Worm (Caenorhabditis elegans) whole organism, L1 larva: Measurements from ENCODE around the gene C23H3.2.
A peak's percentile ranks its signal among the peaks of the same experiment; 100 is the strongest.

Experiments
- C16A3.4 ChIP-seq: fragments of 150-350 bp; optimal IDR thresholded peaks from 2 replicates; lab custom pipeline; 2014; ENCODE audit warnings: missing biosample characterization, missing genetic modification characterization
- C34B4.2 ChIP-seq: sonication (generic microtip); optimal IDR thresholded peaks from 2 replicates; lab custom pipeline; 2017; ENCODE audit warnings: mild to moderate bottlenecking, missing genetic modification characterization, missing compliant biosample characterization
- aly-2 ChIP-seq: fragments of 150-350 bp; optimal IDR thresholded peaks from 2 replicates; lab custom pipeline; 2014; ENCODE audit warnings: missing biosample characterization, missing genetic modification characterization
- blmp-1 ChIP-seq: fragments of 150-350 bp; optimal IDR thresholded peaks from 2 replicates; lab custom pipeline; 2014; ENCODE audit warnings: missing biosample characterization, missing genetic modification characterization
- ceh-8 ChIP-seq: fragments of 200-800 bp; sonication (Bioruptor generic); optimal IDR thresholded peaks from 2 replicates; lab custom pipeline; 2018; ENCODE audit warnings: mild to moderate bottlenecking, missing genetic modification characterization, moderate library complexity, missing compliant biosample characterization
- ceh-82 ChIP-seq, 3 experiments: fragments of 150-350 bp in 1 of 3; sonication (generic microtip) in 2 of 3; optimal IDR thresholded peaks; 2 replicates each; lab custom pipeline; 2014 to 2017; ENCODE audit warnings: missing biosample characterization in 3 of 3, missing genetic modification characterization in 3 of 3
- ceh-88 ChIP-seq: fragments of 200-800 bp; sonication (Bioruptor generic); IDR thresholded peaks from 2 replicates; pipeline ENCODE4 v1.3.6; 2022; ENCODE audit warnings: missing genetic modification characterization, missing compliant biosample characterization
- dpl-1 ChIP-seq, 3 experiments: fragments of 150-350 bp in 2 of 3; sonication (generic microtip) in 1 of 3; optimal IDR thresholded peaks; 2 replicates each; lab custom pipeline; 2014 to 2017; ENCODE audit warnings: missing biosample characterization in 3 of 3, missing genetic modification characterization in 3 of 3, missing genetic modification reagents in 3 of 3
- efl-1 ChIP-seq, 4 experiments: fragments of 150-350 bp; optimal IDR thresholded peaks in 3 of 4; peaks in 1 of 4; 1 replicate in 1 of 4; 2 replicates in 3 of 4; lab custom pipeline; 2014; ENCODE audit warnings: missing biosample characterization in 2 of 4, missing genetic modification characterization in 2 of 4, missing genetic modification reagents in 2 of 4
- egl-13 ChIP-seq: sonication (generic microtip); optimal IDR thresholded peaks from 2 replicates; lab custom pipeline; 2016; ENCODE audit warnings: missing genotype, missing genetic modification reagents, missing genetic modification characterization, missing compliant biosample characterization
- elt-2 ChIP-seq: sonication (generic microtip); optimal IDR thresholded peaks from 2 replicates; lab custom pipeline; 2016; ENCODE audit warnings: missing genetic modification characterization, mild to moderate bottlenecking, inconsistent platforms, missing compliant biosample characterization, missing genetic modification reagents
- elt-3 ChIP-seq, 6 experiments: fragments of 150-350 bp in 1 of 6; sonication (generic microtip); optimal IDR thresholded peaks; 2 replicates each; lab custom pipeline; 2017 to 2018; ENCODE audit warnings: missing biosample characterization in 6 of 6, missing genetic modification characterization in 6 of 6, inconsistent platforms in 1 of 6
- fkh-10 ChIP-seq: sonication (generic microtip); optimal IDR thresholded peaks from 2 replicates; lab custom pipeline; 2017; ENCODE audit warnings: missing biosample characterization, missing genetic modification reagents, missing genetic modification characterization
- fkh-8 ChIP-seq: sonication (generic microtip); optimal IDR thresholded peaks from 2 replicates; lab custom pipeline; 2016; ENCODE audit warnings: mild to moderate bottlenecking, missing genetic modification characterization, missing compliant biosample characterization
- hlh-4 ChIP-seq: sonication (generic microtip); optimal IDR thresholded peaks from 2 replicates; lab custom pipeline; 2016; ENCODE audit warnings: mild to moderate bottlenecking, missing genetic modification characterization, missing compliant biosample characterization
- hpl-2 ChIP-seq: fragments of 150-350 bp; optimal IDR thresholded peaks from 2 replicates; lab custom pipeline; 2014; ENCODE audit warnings: missing biosample characterization, missing genetic modification reagents, missing genetic modification characterization
- irx-1 ChIP-seq: sonication (generic microtip); optimal IDR thresholded peaks from 2 replicates; lab custom pipeline; 2016; ENCODE audit warnings: missing genetic modification characterization, missing compliant biosample characterization
- isw-1 ChIP-seq: fragments of 200-800 bp; sonication (Bioruptor generic); IDR thresholded peaks from 2 replicates; pipeline ENCODE4 v1.3.6; 2022; ENCODE audit warnings: missing genetic modification characterization, missing compliant biosample characterization
- jun-1 ChIP-seq: fragments of 150-350 bp; optimal IDR thresholded peaks from 2 replicates; lab custom pipeline; 2014; ENCODE audit warnings: missing biosample characterization, missing genetic modification reagents, missing genetic modification characterization
- lin-13 ChIP-seq: fragments of 150-350 bp; optimal IDR thresholded peaks from 2 replicates; lab custom pipeline; 2014; ENCODE audit warnings: missing biosample characterization, missing genetic modification reagents, missing genetic modification characterization
- lin-35 ChIP-seq, 2 experiments: fragments of 150-350 bp; optimal IDR thresholded peaks; 2 replicates each; lab custom pipeline; 2014; ENCODE audit warnings: missing biosample characterization in 2 of 2, missing genetic modification characterization in 2 of 2, missing genetic modification reagents in 2 of 2
- lir-3 ChIP-seq: sonication (generic microtip); optimal IDR thresholded peaks from 2 replicates; lab custom pipeline; 2016; ENCODE audit warnings: mild to moderate bottlenecking, missing genetic modification characterization, moderate library complexity, missing compliant biosample characterization; ENCODE audit not compliant: poor library complexity
- mdl-1 ChIP-seq, 2 experiments: fragments of 150-350 bp; optimal IDR thresholded peaks; 2 replicates each; lab custom pipeline; 2014 to 2017; ENCODE audit warnings: missing biosample characterization in 2 of 2, missing genetic modification characterization in 2 of 2, inconsistent platforms in 1 of 2
- mep-1 ChIP-seq: fragments of 150-350 bp; optimal IDR thresholded peaks from 2 replicates; lab custom pipeline; 2014; ENCODE audit warnings: missing biosample characterization, missing genetic modification characterization
- nhr-11 ChIP-seq: fragments of 150-350 bp; optimal IDR thresholded peaks from 2 replicates; lab custom pipeline; 2014; ENCODE audit warnings: missing biosample characterization, missing genetic modification characterization
- nhr-19 ChIP-seq: fragments of 200-800 bp; sonication (Bioruptor generic); conservative IDR thresholded peaks from 2 replicates; pipeline ENCODE4 v1.3.6; 2022; ENCODE audit warnings: missing genetic modification characterization, missing compliant biosample characterization
- nhr-20 ChIP-seq: sonication (generic microtip); optimal IDR thresholded peaks from 2 replicates; lab custom pipeline; 2016; ENCODE audit warnings: mild to moderate bottlenecking, missing genetic modification characterization, missing compliant biosample characterization
- nhr-237 ChIP-seq: fragments of 150-350 bp; optimal IDR thresholded peaks from 2 replicates; lab custom pipeline; 2014; ENCODE audit warnings: missing biosample characterization, missing genetic modification characterization
- nhr-47 ChIP-seq: sonication (generic microtip); optimal IDR thresholded peaks from 2 replicates; lab custom pipeline; 2016; ENCODE audit warnings: mild to moderate bottlenecking, missing genetic modification characterization, moderate library complexity, missing compliant biosample characterization
- nhr-76 ChIP-seq: sonication (generic microtip); optimal IDR thresholded peaks from 2 replicates; lab custom pipeline; 2017; ENCODE audit warnings: missing biosample characterization, missing genetic modification characterization
- nhr-84 ChIP-seq: sonication (generic microtip); optimal IDR thresholded peaks from 2 replicates; lab custom pipeline; 2017; ENCODE audit warnings: missing biosample characterization, missing genetic modification characterization
- nhr-85 ChIP-seq: sonication (generic microtip); peaks from one replicate; lab custom pipeline; 2016; ENCODE audit warnings: missing genetic modification characterization, inconsistent platforms, missing compliant biosample characterization
- nhr-90 ChIP-seq: sonication (generic microtip); optimal IDR thresholded peaks from 2 replicates; lab custom pipeline; 2016; ENCODE audit warnings: mild to moderate bottlenecking, missing genetic modification characterization, missing compliant biosample characterization; ENCODE audit not compliant: poor library complexity
- pax-3 ChIP-seq: fragments of 200-800 bp; sonication (Bioruptor generic); optimal IDR thresholded peaks from 2 replicates; lab custom pipeline; 2018; ENCODE audit warnings: mild to moderate bottlenecking, missing genetic modification characterization, moderate library complexity, missing compliant biosample characterization
- rnt-1 ChIP-seq: sonication (generic microtip); optimal IDR thresholded peaks from 2 replicates; lab custom pipeline; 2016; ENCODE audit warnings: mild to moderate bottlenecking, missing genetic modification characterization, moderate library complexity, missing compliant biosample characterization
- skn-1 ChIP-seq: fragments of 150-350 bp; optimal IDR thresholded peaks from 2 replicates; lab custom pipeline; 2014; ENCODE audit warnings: missing biosample characterization, missing genetic modification characterization
- snpc-4 ChIP-seq: fragments of 150-350 bp; optimal IDR thresholded peaks from 2 replicates; lab custom pipeline; 2014; ENCODE audit warnings: missing biosample characterization, missing genetic modification characterization
- snu-23 ChIP-seq: sonication (generic microtip); optimal IDR thresholded peaks from 2 replicates; lab custom pipeline; 2016; ENCODE audit warnings: missing genetic modification characterization, missing compliant biosample characterization
- tbx-2 ChIP-seq: sonication (generic microtip); optimal IDR thresholded peaks from 2 replicates; lab custom pipeline; 2016; ENCODE audit warnings: missing genetic modification characterization, missing compliant biosample characterization
- tlp-1 ChIP-seq: fragments of 150-350 bp; optimal IDR thresholded peaks from 2 replicates; lab custom pipeline; 2014; ENCODE audit warnings: missing biosample characterization, missing genetic modification characterization
- unc-98 ChIP-seq: fragments of 200-800 bp; sonication (Bioruptor generic); IDR thresholded peaks from 2 replicates; pipeline ENCODE4 v1.3.6; 2022; ENCODE audit warnings: missing genetic modification characterization, missing compliant biosample characterization
- zip-4 ChIP-seq: fragments of 200-800 bp; sonication (Bioruptor generic); optimal IDR thresholded peaks from 2 replicates; lab custom pipeline; 2018; ENCODE audit warnings: mild to moderate bottlenecking, missing genetic modification characterization, moderate library complexity, missing compliant biosample characterization
- ztf-11 ChIP-seq, 2 experiments: sonication (generic microtip); optimal IDR thresholded peaks; 2 replicates each; lab custom pipeline; 2016 to 2017; ENCODE audit warnings: missing genetic modification characterization in 2 of 2, missing biosample characterization in 1 of 2, missing compliant biosample characterization in 1 of 2

The C23H3.2 gene

ce11 chrII:43640-44039, 17.5 kb upstream of the C23H3.2 start, which contains the start of gene nfyc-1 (continued):
- no peak for TF ChIP-seq aly-2 (tag; lab: Kevin White, UChicago)
- TF ChIP-seq efl-1 (optimal IDR thresholded peaks at IDR 0.05; lab: Kevin White, UChicago): peak; percentile 77 to 78
- peak; percentile 80 to 96 for TF ChIP-seq efl-1 (GFP tag; optimal IDR thresholded peaks at IDR 0.05 in 1 of 2; lab: Kevin White, UChicago)
- TF ChIP-seq jun-1 (tag; lab: Kevin White, UChicago): no peak
- TF ChIP-seq hlh-4: no peak
- peak; percentile 68 for TF ChIP-seq isw-1 (GFP tag; lab: Robert Waterston, UW)
- TF ChIP-seq C34B4.2 (tag; lab: Kevin White, UChicago): no peak
- peak; percentile 61 for TF ChIP-seq nhr-20 (tag; lab: Kevin White, UChicago)
- peak; percentile 52 for TF ChIP-seq nhr-85
- TF ChIP-seq unc-98 (GFP tag; lab: Robert Waterston, UW): no peak
- peak; percentile 57 for TF ChIP-seq fkh-8 (tag; lab: Kevin White, UChicago)
- peak; percentile 29 for TF ChIP-seq nhr-90 (tag; lab: Kevin White, UChicago)
- peak; percentile 100 for TF ChIP-seq skn-1 (tag; lab: Kevin White, UChicago)
- TF ChIP-seq snu-23 (GFP tag; lab: Kevin White, UChicago): peak; percentile 83
- TF ChIP-seq lir-3 (tag; lab: Kevin White, UChicago): peak; percentile 4
- peak; percentile 8 for TF ChIP-seq egl-13
- TF ChIP-seq rnt-1 (tag; lab: Kevin White, UChicago): peak; percentile 56
- no peak for TF ChIP-seq nhr-84 (tag; lab: Kevin White, UChicago)
- peak; percentile 24 to 82 (median 44) for TF ChIP-seq ceh-82 (tag; optimal IDR thresholded peaks at IDR 0.05; lab: Kevin White, UChicago)
- no peak for TF ChIP-seq pax-3 (tag; lab: Kevin White, UChicago)
- TF ChIP-seq nhr-19: peak; percentile 23; the same call in 1 of the 2 replicates
- peak in 1 of 6 experiments; percentile 47 for TF ChIP-seq elt-3 (tag; optimal IDR thresholded peaks at IDR 0.05; lab: Kevin White, UChicago)
- peak; percentile 76 to 86 for TF ChIP-seq lin-35 (GFP tag; optimal IDR thresholded peaks at IDR 0.05; lab: Kevin White, UChicago)
- TF ChIP-seq snpc-4: peak; percentile 26
- peak; percentile 22 for TF ChIP-seq irx-1 (tag; lab: Kevin White, UChicago)
- peak; percentile 74 for TF ChIP-seq blmp-1
- peak; percentile 74 for TF ChIP-seq nhr-47 (tag; lab: Kevin White, UChicago)
- peak; percentile 42 for TF ChIP-seq lin-13 (GFP tag; lab: Kevin White, UChicago)
- peak; percentile 74 for TF ChIP-seq C16A3.4
- TF ChIP-seq nhr-237 (tag; lab: Kevin White, UChicago): peak; percentile 24
- peak; percentile 62 to 81 (median 71) for TF ChIP-seq dpl-1 (GFP tag; optimal IDR thresholded peaks at IDR 0.05; lab: Kevin White, UChicago)
- no peak for TF ChIP-seq nhr-11
- no peak for TF ChIP-seq ceh-8 (GFP tag; lab: Kevin White, UChicago)
- peak; percentile 66 for TF ChIP-seq tbx-2 (tag; lab: Kevin White, UChicago)

ce11 chrII:44740-45139, 16.4 kb upstream of the C23H3.2 start, which contains the start of gene rpoa-49:
rpoa-49 (plus strand) TSS chrII:45040.
- TF ChIP-seq ceh-88 (GFP tag; lab: Robert Waterston, UW): no peak

- no peak for TF ChIP-seq efl-1 (optimal IDR thresholded peaks at IDR 0.05; lab: Kevin White, UChicago)
- no peak for TF ChIP-seq efl-1 (GFP tag; optimal IDR thresholded peaks at IDR 0.05 in 1 of 2; lab: Kevin White, UChicago)
- TF ChIP-seq zip-4 (GFP tag; lab: Kevin White, UChicago): no peak
- TF ChIP-seq nhr-85: peak; percentile 59
- TF ChIP-seq, all 84 proteins: peak for 1
Observed at ce11 chrII:46116-46515, 15.0 kb upstream of the C23H3.2 start, which contains the start of gene rpt-4. rpt-4 (minus strand) TSS chrII:46216.

- TF ChIP-seq mep-1 (tag; lab: Kevin White, UChicago) (no peak), hpl-2 (GFP tag; lab: Kevin White, UChicago) (no peak), tlp-1 (no peak), nhr-76 (no peak), nhr-237 (tag; lab: Kevin White, UChicago) (no peak), ztf-11 (tag; optimal IDR thresholded peaks at IDR 0.05; lab: Kevin White, UChicago) (no peak), mdl-1 (tag; optimal IDR thresholded peaks at IDR 0.05; lab: Kevin White, UChicago) (no peak), fkh-10 (GFP tag; lab: Kevin White, UChicago) (no peak), irx-1 (tag; lab: Kevin White, UChicago) (no peak), elt-2 (tag; lab: Kevin White, UChicago) (no peak)
Observed at ce11 chrII:47280-47679, 13.8 kb upstream of the C23H3.2 start, which contains the start of gene C23H3.5. C23H3.5 (plus strand) TSS chrII:47580.
